Worm (Caenorhabditis elegans): Measurements from ENCODE around the gene E02H9.13.

E02H9.13 gene

DNA sequence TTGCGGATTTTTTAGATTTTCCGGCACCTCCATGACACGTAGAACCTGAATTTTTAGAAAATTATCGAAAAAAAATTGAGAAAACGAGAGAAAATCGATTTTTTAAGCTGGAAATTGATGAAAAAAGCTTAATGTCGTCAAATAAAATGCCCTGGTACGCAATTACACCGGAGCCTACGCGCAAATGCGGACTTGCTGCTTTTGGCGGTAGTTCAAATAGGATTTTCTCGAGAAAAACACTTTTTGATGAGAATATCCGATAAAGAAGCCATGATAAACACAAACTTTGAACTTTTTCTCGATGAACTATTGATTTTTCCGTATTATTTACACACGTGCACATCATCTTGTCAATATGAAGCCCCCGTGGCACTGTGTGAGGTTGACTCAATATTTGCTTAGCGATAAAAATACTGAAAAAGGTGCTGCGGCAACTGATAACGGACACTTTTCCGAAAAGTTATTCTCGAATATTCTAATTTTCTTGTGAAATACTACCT lies 20.3 kb downstream of the E02H9.13 start, which contains the start of the genes W04B5.5 and W04B5.3 (continued):
- TF ChIP-seq mxl-2 (GFP tag; conservative IDR thresholded peaks at IDR 0.05) (no peak), ZK337.2 (GFP tag; IDR thresholded peaks at IDR 0.05) (no peak), lin-29 (GFP tag; IDR thresholded peaks at IDR 0.05) (no peak), nhr-10 (tag; optimal IDR thresholded peaks at IDR 0.05) (no peak), ZK546.5 (tag; optimal IDR thresholded peaks at IDR 0.05) (no peak), saeg-2 (GFP tag; IDR thresholded peaks at IDR 0.05) (no peak)

ce11 chrIII:2410925-2411450 lies 27.6 kb downstream of the E02H9.13 start, which contains the start of gene mrpl-30:
Gene mrpl-30, minus strand, starts transcription at chrIII:2410975.
- TF ChIP-seq lim-7 (GFP tag; IDR thresholded peaks at IDR 0.05) (no peak), lin-38 (GFP tag; IDR thresholded peaks at IDR 0.05) (no peak), ceh-62 (tag; optimal IDR thresholded peaks at IDR 0.05) (no peak), rbr-2 (tag; optimal IDR thresholded peaks at IDR 0.05) (no peak), mep-1 (tag; optimal IDR thresholded peaks at IDR 0.05) (no peak), ceh-28 (tag; optimal IDR thresholded peaks at IDR 0.05) (peak; percentile 93), mdt-29 (GFP tag; IDR thresholded peaks at IDR 0.05) (no peak)

DNA sequence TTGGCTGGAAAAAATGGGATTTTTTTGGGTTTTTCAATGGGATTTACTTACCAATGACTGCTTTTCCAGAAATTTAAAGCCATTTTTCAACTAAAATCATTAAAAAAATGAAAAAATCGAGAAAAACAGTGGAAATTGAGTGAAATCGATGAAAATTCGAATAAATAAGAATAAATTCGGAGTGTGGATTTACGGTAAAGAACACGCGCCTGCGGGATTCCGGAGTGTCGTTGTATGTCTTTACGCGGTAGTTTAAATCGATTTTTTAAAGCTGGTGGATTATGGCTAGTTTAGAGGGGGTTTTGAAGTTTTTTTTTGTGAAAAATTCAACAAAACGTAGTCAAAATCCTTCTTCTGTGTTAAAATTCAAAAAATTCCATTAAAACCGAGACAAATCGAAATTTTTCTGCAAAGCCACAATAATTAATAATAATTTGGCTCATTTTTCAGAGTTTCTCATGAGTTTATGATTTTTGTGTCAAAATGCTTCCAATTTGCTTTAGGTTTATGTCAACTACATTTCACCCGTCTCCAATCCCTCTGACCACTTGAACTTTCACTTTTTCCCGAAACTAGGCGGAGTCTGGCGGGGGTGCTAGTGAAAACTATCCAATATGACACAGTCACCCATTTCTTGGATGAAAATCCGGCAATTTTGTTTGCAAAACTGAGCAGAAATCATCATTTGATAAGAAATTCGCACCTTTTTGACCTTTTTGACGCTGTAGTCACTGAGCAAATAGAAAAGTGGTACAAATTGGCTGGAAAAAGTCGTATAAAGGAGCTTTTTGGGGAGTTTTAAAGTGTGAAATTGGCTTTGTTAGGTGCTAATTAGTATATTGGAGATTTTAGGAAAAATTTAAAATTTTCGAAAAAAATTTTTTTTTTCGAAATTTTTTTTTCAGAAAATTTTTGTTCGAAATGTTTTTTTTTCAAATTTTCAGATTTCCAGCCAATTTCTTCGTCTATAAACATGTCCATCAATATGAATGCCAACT lies 37.1 kb downstream of the E02H9.13 start, which contains the start of the genes cic-1 and strm-1:
cic-1 (minus strand) TSS at position 96 of the 998 bp plus-strand sequence.
strm-1 (plus strand) TSS at position 945 of the 998 bp plus-strand sequence.
- peak; percentile 92 for TF ChIP-seq dpl-1 (GFP tag; optimal IDR thresholded peaks at IDR 0.05)
- TF ChIP-seq daf-16 (GFP tag; optimal IDR thresholded peaks at IDR 0.05), result no peak
- TF ChIP-seq daf-16 (tag; optimal IDR thresholded peaks at IDR 0.05), result peak; percentile 25
- peak; percentile 99 for TF ChIP-seq Y48G9A.11 (GFP tag; IDR thresholded peaks at IDR 0.05)
- peak; percentile 74 for TF ChIP-seq R02D3.7 (tag; optimal IDR thresholded peaks at IDR 0.05)
- no peak for TF ChIP-seq tag-97 (GFP tag; IDR thresholded peaks at IDR 0.05)
- peak in 1 of 2 experiments; percentile 80 for TF ChIP-seq lsy-2 (tag; optimal IDR thresholded peaks at IDR 0.05)
- no peak for TF ChIP-seq sdz-12 (GFP tag; optimal IDR thresholded peaks at IDR 0.05)
- peak in 1 of 2 experiments; percentile 4 for TF ChIP-seq unc-62 (GFP tag; optimal IDR thresholded peaks at IDR 0.05 in 1 of 2)
- TF ChIP-seq unc-62 (tag; optimal IDR thresholded peaks at IDR 0.05), result no peak
- TF ChIP-seq T20F7.1 (GFP tag; optimal IDR thresholded peaks at IDR 0.05), result peak; percentile 98
- TF ChIP-seq mep-1 (tag; optimal IDR thresholded peaks at IDR 0.05), result peak; percentile 38
- TF ChIP-seq mes-2 (tag; optimal IDR thresholded peaks at IDR 0.05; ENCODE audit: poor library complexity, severe bottlenecking), result peak; percentile 71
- TF ChIP-seq ctbp-1 (GFP tag; IDR thresholded peaks at IDR 0.05), result no peak
- peak; percentile 93 for TF ChIP-seq aha-1 (tag)
- TF ChIP-seq lin-38 (GFP tag; IDR thresholded peaks at IDR 0.05), result peak; percentile 51
- peak; percentile 26 for TF ChIP-seq dve-1 (tag; optimal IDR thresholded peaks at IDR 0.05; ENCODE audit: insufficient read depth)
- peak; percentile 25 for TF ChIP-seq hlh-30 (tag; optimal IDR thresholded peaks at IDR 0.05; ENCODE audit: insufficient read depth)
- no peak for TF ChIP-seq saeg-2 (GFP tag; IDR thresholded peaks at IDR 0.05)
- TF ChIP-seq ceh-32 (tag; optimal IDR thresholded peaks at IDR 0.05; ENCODE audit: poor library complexity), result no peak
- no peak for TF ChIP-seq rbr-2 (tag; optimal IDR thresholded peaks at IDR 0.05)

DNA sequence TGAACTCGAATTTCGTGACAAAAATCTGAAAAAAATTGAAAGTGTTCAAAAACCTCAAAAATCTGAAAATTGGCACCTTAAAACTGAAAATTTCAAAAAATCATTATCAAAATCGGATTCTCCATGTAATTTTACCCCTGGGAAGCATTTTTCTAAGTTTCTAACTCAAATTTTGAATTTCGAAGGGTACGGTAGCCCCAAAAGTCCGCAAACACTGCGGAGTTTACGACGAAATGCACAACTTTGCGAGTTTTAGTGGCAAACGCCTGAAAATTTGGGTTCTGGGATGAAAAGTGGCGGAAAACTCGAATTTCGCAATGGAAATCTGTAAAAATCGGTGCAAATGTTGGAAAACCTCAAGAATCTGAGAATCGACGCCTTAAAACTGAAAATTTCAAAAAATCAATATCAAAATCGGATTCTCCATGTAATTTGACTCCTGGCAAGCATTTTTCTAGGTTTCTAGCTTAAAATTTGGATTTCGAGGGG lies 44.8 kb downstream of the E02H9.13 start:
- no peak for TF ChIP-seq unc-130 (GFP tag; optimal IDR thresholded peaks at IDR 0.05)
- TF ChIP-seq lin-13 (GFP tag; optimal IDR thresholded peaks at IDR 0.05), result peak; percentile 64
- TF ChIP-seq sdz-12 (GFP tag; optimal IDR thresholded peaks at IDR 0.05), result no peak
- peak in 1 of 2 experiments; percentile 45 for TF ChIP-seq lsy-2 (tag; optimal IDR thresholded peaks at IDR 0.05)
